Fruit fly (Drosophila melanogaster): ENCODE data around the gene CG43844.

The CG43844 gene

dm6 chr3R:21845165-21845564 lies 44.2 kb upstream of the CG43844 start, which contains the start of gene Gr93c:
Gene Gr93c, minus strand, starts transcription at chr3R:21845265.
- TF ChIP-seq fd96Ca (GFP tag; IDR thresholded peaks at IDR 0.05) (no peak), EcR (GFP tag; optimal IDR thresholded peaks at IDR 0.05) (no peak), D1 (tag; optimal IDR thresholded peaks at IDR 0.05) (no peak), CG34367 (tag; optimal IDR thresholded peaks at IDR 0.05) (no peak), CG15710 (tag; optimal IDR thresholded peaks at IDR 0.05) (no peak), CG17806 (tag; optimal IDR thresholded peaks at IDR 0.05) (no peak), CG32121 (GFP tag; IDR thresholded peaks at IDR 0.05) (no peak), rn (GFP tag; IDR thresholded peaks at IDR 0.05) (no peak), CG8301 (tag; optimal IDR thresholded peaks at IDR 0.05) (no peak), CG10348 (GFP tag; IDR thresholded peaks at IDR 0.05) (no peak), gl (tag; optimal IDR thresholded peaks at IDR 0.05) (no peak)

dm6 chr3R:21846559-21846958 lies 42.8 kb upstream of the CG43844 start, which contains the start of gene Gr93d:
Gene Gr93d, minus strand, starts transcription at chr3R:21846659.
- TF ChIP-seq Ets98B (GFP tag; IDR thresholded peaks at IDR 0.05) (no peak), CG14655 (GFP tag; optimal IDR thresholded peaks at IDR 0.05) (no peak), rn (GFP tag; IDR thresholded peaks at IDR 0.05) (no peak), Pif1A (GFP tag; optimal IDR thresholded peaks at IDR 0.05) (no peak)

dm6 chr3R:21847438-21847837 lies 41.9 kb upstream of the CG43844 start:
- TF ChIP-seq CG12605 (GFP tag; IDR thresholded peaks at IDR 0.05) (no peak), rn (GFP tag; IDR thresholded peaks at IDR 0.05) (no peak), CG4496 (GFP tag; IDR thresholded peaks at IDR 0.05) (peak; percentile 65; the same call in 2 of the 3 replicates), Pif1A (GFP tag; optimal IDR thresholded peaks at IDR 0.05) (no peak), Ets98B (GFP tag; IDR thresholded peaks at IDR 0.05) (0 out of 2 replicates have a peak, but pooled peaks have one; percentile 10), gl (tag; optimal IDR thresholded peaks at IDR 0.05) (no peak), CG8159 (tag; optimal IDR thresholded peaks at IDR 0.05) (no peak), CG14655 (GFP tag; optimal IDR thresholded peaks at IDR 0.05) (no peak)

- peak; percentile 53 for TF ChIP-seq EcR (GFP tag; optimal IDR thresholded peaks at IDR 0.05)
- no peak for TF ChIP-seq gl (tag; optimal IDR thresholded peaks at IDR 0.05)
- no peak for TF ChIP-seq CG12605 (GFP tag; IDR thresholded peaks at IDR 0.05)
- TF ChIP-seq CG17806 (tag; optimal IDR thresholded peaks at IDR 0.05), result no peak
- peak; percentile 28; the same call in 1 of the 2 replicates for TF ChIP-seq CG32121 (GFP tag; IDR thresholded peaks at IDR 0.05)
- no peak for TF ChIP-seq Ets98B (GFP tag; IDR thresholded peaks at IDR 0.05)
- no peak for TF ChIP-seq CG34367 (tag; optimal IDR thresholded peaks at IDR 0.05)
- no peak for TF ChIP-seq Pif1B (GFP tag; optimal IDR thresholded peaks at IDR 0.05)
- TF ChIP-seq D1 (tag; optimal IDR thresholded peaks at IDR 0.05), result no peak
- no peak for TF ChIP-seq CG15710 (tag; optimal IDR thresholded peaks at IDR 0.05)
- TF ChIP-seq rn (GFP tag; IDR thresholded peaks at IDR 0.05), result no peak
- TF ChIP-seq CG9948 (tag; optimal IDR thresholded peaks at IDR 0.05), result no peak
- no peak for TF ChIP-seq Snoo (tag; optimal IDR thresholded peaks at IDR 0.05)
- no peak for TF ChIP-seq CG10348 (GFP tag; IDR thresholded peaks at IDR 0.05)
- TF ChIP-seq fd96Ca (GFP tag; IDR thresholded peaks at IDR 0.05), result peak; percentile 36; the same call in 1 of the 3 replicates
- TF ChIP-seq Pif1A (GFP tag; optimal IDR thresholded peaks at IDR 0.05), result no peak
- TF ChIP-seq CG8301 (tag; optimal IDR thresholded peaks at IDR 0.05), result no peak
- TF ChIP-seq CG13204 (GFP tag; optimal IDR thresholded peaks at IDR 0.05), result no peak
- TF ChIP-seq CG8159 (tag; optimal IDR thresholded peaks at IDR 0.05), result no peak
- no peak for TF ChIP-seq CG14655 (GFP tag; optimal IDR thresholded peaks at IDR 0.05)
- peak; percentile 27; the same call in 1 of the 3 replicates for TF ChIP-seq CG4496 (GFP tag; IDR thresholded peaks at IDR 0.05)
Observed at dm6 chr3R:21848271-21848670, 41.1 kb upstream of the CG43844 start.

dm6 chr3R:21848987-21849442 lies 40.3 kb upstream of the CG43844 start:
- TF ChIP-seq D1 (tag; optimal IDR thresholded peaks at IDR 0.05), result peak; percentile 92
- TF ChIP-seq Ets98B (GFP tag; IDR thresholded peaks at IDR 0.05), result peak; percentile 78
- peak; percentile 87 for TF ChIP-seq CG17806 (tag; optimal IDR thresholded peaks at IDR 0.05)
- peak; percentile 95 for TF ChIP-seq CG8159 (tag; optimal IDR thresholded peaks at IDR 0.05)
- peak; percentile 96 for TF ChIP-seq CG14655 (GFP tag; optimal IDR thresholded peaks at IDR 0.05)
- TF ChIP-seq CG15710 (tag; optimal IDR thresholded peaks at IDR 0.05), result peak; percentile 93
- TF ChIP-seq CG10348 (GFP tag; IDR thresholded peaks at IDR 0.05), result peak; percentile 69
- TF ChIP-seq CG4496 (GFP tag; IDR thresholded peaks at IDR 0.05), result peak; percentile 87
- TF ChIP-seq rn (GFP tag; IDR thresholded peaks at IDR 0.05), result peak; percentile 34; the same call in 1 of the 2 replicates
- TF ChIP-seq CG9948 (tag; optimal IDR thresholded peaks at IDR 0.05), result peak; percentile 91
- TF ChIP-seq CG13204 (GFP tag; optimal IDR thresholded peaks at IDR 0.05), result peak; percentile 76
- TF ChIP-seq Pif1B (GFP tag; optimal IDR thresholded peaks at IDR 0.05), result peak; percentile 94
- peak; percentile 90 for TF ChIP-seq Pif1A (GFP tag; optimal IDR thresholded peaks at IDR 0.05)
- TF ChIP-seq CG32121 (GFP tag; IDR thresholded peaks at IDR 0.05), result peak; percentile 79
- TF ChIP-seq CG34367 (tag; optimal IDR thresholded peaks at IDR 0.05), result peak; percentile 83
- TF ChIP-seq CG12605 (GFP tag; IDR thresholded peaks at IDR 0.05), result peak; percentile 65
- peak; percentile 92 for TF ChIP-seq CG8301 (tag; optimal IDR thresholded peaks at IDR 0.05)
- TF ChIP-seq Snoo (tag; optimal IDR thresholded peaks at IDR 0.05), result peak; percentile 95
- TF ChIP-seq gl (tag; optimal IDR thresholded peaks at IDR 0.05), result peak; percentile 49
- peak; percentile 78 for TF ChIP-seq fd96Ca (GFP tag; IDR thresholded peaks at IDR 0.05)
- peak; percentile 43 for TF ChIP-seq EcR (GFP tag; optimal IDR thresholded peaks at IDR 0.05)

dm6 chr3R:21849988-21850460 lies 39.3 kb upstream of the CG43844 start:
- peak; percentile 44 for TF ChIP-seq CG14655 (GFP tag; optimal IDR thresholded peaks at IDR 0.05)
- TF ChIP-seq Snoo (tag; optimal IDR thresholded peaks at IDR 0.05), result no peak
- TF ChIP-seq CG17806 (tag; optimal IDR thresholded peaks at IDR 0.05), result no peak
- TF ChIP-seq Ets98B (GFP tag; IDR thresholded peaks at IDR 0.05), result peak; percentile 54; the same call in 1 of the 2 replicates
- peak; percentile 53; the same call in 1 of the 3 replicates for TF ChIP-seq fd96Ca (GFP tag; IDR thresholded peaks at IDR 0.05)
- TF ChIP-seq CG4496 (GFP tag; IDR thresholded peaks at IDR 0.05), result peak; percentile 59; the same call in 2 of the 3 replicates
- no peak for TF ChIP-seq CG12605 (GFP tag; IDR thresholded peaks at IDR 0.05)
- no peak for TF ChIP-seq CG13204 (GFP tag; optimal IDR thresholded peaks at IDR 0.05)
- TF ChIP-seq Pif1B (GFP tag; optimal IDR thresholded peaks at IDR 0.05), result no peak
- peak; percentile 2 for TF ChIP-seq CG15710 (tag; optimal IDR thresholded peaks at IDR 0.05)
- no peak for TF ChIP-seq CG10348 (GFP tag; IDR thresholded peaks at IDR 0.05)
- TF ChIP-seq EcR (GFP tag; optimal IDR thresholded peaks at IDR 0.05), result no peak
- peak; percentile 19 for TF ChIP-seq CG9948 (tag; optimal IDR thresholded peaks at IDR 0.05)
- TF ChIP-seq Pif1A (GFP tag; optimal IDR thresholded peaks at IDR 0.05), result peak; percentile 36
- TF ChIP-seq CG34367 (tag; optimal IDR thresholded peaks at IDR 0.05), result no peak
- peak; percentile 3 for TF ChIP-seq CG8159 (tag; optimal IDR thresholded peaks at IDR 0.05)
- TF ChIP-seq CG32121 (GFP tag; IDR thresholded peaks at IDR 0.05), result no peak
- peak; percentile 28 for TF ChIP-seq CG8301 (tag; optimal IDR thresholded peaks at IDR 0.05)
- no peak for TF ChIP-seq gl (tag; optimal IDR thresholded peaks at IDR 0.05)
- TF ChIP-seq rn (GFP tag; IDR thresholded peaks at IDR 0.05), result no peak
- TF ChIP-seq D1 (tag; optimal IDR thresholded peaks at IDR 0.05), result no peak
